Worm (Caenorhabditis elegans): ENCODE data around the gene C56A3.4.

DNA sequence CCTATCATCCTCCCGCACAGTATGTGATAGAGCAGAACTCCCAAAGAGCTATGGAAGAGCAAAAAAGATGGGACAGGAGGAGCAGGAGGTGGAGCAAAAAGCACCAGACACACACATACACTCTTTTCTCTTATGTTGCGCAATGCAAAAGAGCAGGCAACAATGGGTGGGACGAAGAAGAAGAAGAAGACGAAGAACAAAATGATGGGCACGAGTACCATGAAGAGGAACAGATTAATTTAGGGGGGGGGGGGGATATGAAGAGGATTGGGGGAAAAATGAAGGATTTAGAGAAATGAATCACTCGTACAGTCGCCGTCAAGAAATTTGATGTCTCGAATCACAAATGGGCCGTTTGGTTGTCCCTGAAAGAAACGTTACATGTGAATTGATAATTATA, 39.9 kb downstream of the C56A3.4 start, which contains the start of gene avr-15:
- TF ChIP-seq F57A8.1 (GFP tag; optimal IDR thresholded peaks at IDR 0.05) = no peak
- no peak for TF ChIP-seq nfya-2 (GFP tag; IDR thresholded peaks at IDR 0.05)
- TF ChIP-seq die-1 (tag; optimal IDR thresholded peaks at IDR 0.05) = no peak
- TF ChIP-seq F49E8.2 (tag; optimal IDR thresholded peaks at IDR 0.05; ENCODE audit: insufficient read depth) = no peak
- no peak for TF ChIP-seq dpl-1 (GFP tag; optimal IDR thresholded peaks at IDR 0.05)
- no peak for TF ChIP-seq B0035.1 (tag; optimal IDR thresholded peaks at IDR 0.05)
- TF ChIP-seq snpc-1.1 (tag; optimal IDR thresholded peaks at IDR 0.05; ENCODE audit: insufficient read depth) = no peak
- TF ChIP-seq tlf-1 (GFP tag; optimal IDR thresholded peaks at IDR 0.05) = no peak
- no peak for TF ChIP-seq ets-4 (GFP tag; optimal IDR thresholded peaks at IDR 0.05)
- TF ChIP-seq bed-1 (GFP tag; IDR thresholded peaks at IDR 0.05) = no peak
- TF ChIP-seq snpc-4 (GFP tag; optimal IDR thresholded peaks at IDR 0.05) = no peak
- TF ChIP-seq snpc-4 (tag; optimal IDR thresholded peaks at IDR 0.05) = no peak
- no peak for TF ChIP-seq xnd-1 (tag; optimal IDR thresholded peaks at IDR 0.05)
